Worm (Caenorhabditis elegans) whole organism, late embryonic: ENCODE results near the gene nasp-1.

Experiments used
- ceh-18 ChIP-seq: sonication (generic microtip); optimal IDR thresholded peaks from 2 replicates; lab custom pipeline; 2016; ENCODE audit warnings: missing genetic modification characterization, missing compliant biosample characterization
- dve-1 ChIP-seq: sonication (generic microtip); optimal IDR thresholded peaks from 2 replicates; lab custom pipeline; 2017; ENCODE audit warnings: antibody characterized with exemption, mild to moderate bottlenecking, missing genetic modification characterization, missing compliant biosample characterization
- elt-2 ChIP-seq: sonication (generic microtip); optimal IDR thresholded peaks from 2 replicates; lab custom pipeline; 2016; ENCODE audit warnings: missing genetic modification reagents, missing genetic modification characterization, missing compliant biosample characterization
- fkh-10 ChIP-seq: fragments of 150-350 bp; optimal IDR thresholded peaks from 2 replicates; lab custom pipeline; 2014; ENCODE audit warnings: missing biosample characterization, missing genetic modification reagents, missing genetic modification characterization
- gmeb-2 ChIP-seq: sonication (generic microtip); optimal IDR thresholded peaks from 2 replicates; lab custom pipeline; 2016; ENCODE audit warnings: missing genetic modification characterization, inconsistent platforms, missing compliant biosample characterization
- hlh-30 ChIP-seq: sonication (generic microtip); optimal IDR thresholded peaks from 2 replicates; lab custom pipeline; 2017; ENCODE audit warnings: antibody characterized with exemption, missing genetic modification characterization, missing compliant biosample characterization; ENCODE audit not compliant: insufficient read depth
- lin-11 ChIP-seq: fragments of 200-800 bp; sonication (Bioruptor generic); optimal IDR thresholded peaks from 2 replicates; lab custom pipeline; 2018; ENCODE audit warnings: mild to moderate bottlenecking, missing genetic modification characterization, missing compliant biosample characterization
- odd-2 ChIP-seq: sonication (generic microtip); optimal IDR thresholded peaks from 2 replicates; lab custom pipeline; 2017; ENCODE audit warnings: antibody characterized with exemption, mild to moderate bottlenecking, missing genetic modification characterization, missing compliant biosample characterization
- pha-4 ChIP-seq: fragments of 150-350 bp; optimal IDR thresholded peaks from 2 replicates; lab custom pipeline; 2018; ENCODE audit warnings: missing biosample characterization, missing genetic modification reagents, missing genetic modification characterization
- pros-1 ChIP-seq: fragments of 150-350 bp; optimal IDR thresholded peaks from 2 replicates; lab custom pipeline; 2014; ENCODE audit warnings: missing biosample characterization, missing genetic modification reagents, missing genetic modification characterization
- sdc-2 ChIP-seq: sonication (generic microtip); optimal IDR thresholded peaks from 2 replicates; lab custom pipeline; 2016; ENCODE audit warnings: missing genotype, missing genetic modification characterization, missing compliant biosample characterization
- tbx-2 ChIP-seq: sonication (generic microtip); optimal IDR thresholded peaks from 2 replicates; lab custom pipeline; 2016; ENCODE audit warnings: missing genetic modification characterization, missing compliant biosample characterization
- unc-3 ChIP-seq, 2 experiments: fragments of 200-800 bp in 1 of 2; sonication (Bioruptor generic) in 1 of 2; sonication (generic microtip) in 1 of 2; conservative IDR thresholded peaks in 1 of 2; optimal IDR thresholded peaks in 1 of 2; 2 replicates each; pipeline versions ENCODE4 v1.3.6 to Lab custom; 2016 to 2022; ENCODE audit warnings: missing compliant biosample characterization in 2 of 2, missing genetic modification characterization in 2 of 2, missing genetic modification reagents in 1 of 2
- ztf-16 ChIP-seq: sonication (generic microtip); optimal IDR thresholded peaks from 2 replicates; lab custom pipeline; 2017; ENCODE audit warnings: missing genetic modification characterization, missing compliant biosample characterization

- no peak for TF ChIP-seq unc-3 (GFP tag; conservative IDR thresholded peaks at IDR 0.05; lab: Robert Waterston, UW)
- TF ChIP-seq unc-3 (tag; optimal IDR thresholded peaks at IDR 0.05; lab: Kevin White, UChicago) = no peak
- TF ChIP-seq fkh-10 = no peak
- TF ChIP-seq hlh-30 (tag; lab: Kevin White, UChicago) = no peak
- no peak for TF ChIP-seq gmeb-2
- no peak for TF ChIP-seq pha-4 (tag; lab: Kevin White, UChicago)
- TF ChIP-seq sdc-2 (tag; lab: Kevin White, UChicago) = no peak
- TF ChIP-seq dve-1 (tag; lab: Kevin White, UChicago) = no peak
- TF ChIP-seq ceh-18 (tag; lab: Kevin White, UChicago) = no peak
- no peak for TF ChIP-seq tbx-2 (tag; lab: Kevin White, UChicago)
- TF ChIP-seq pros-1 = no peak
- TF ChIP-seq ztf-16 (tag; lab: Kevin White, UChicago) = no peak
- TF ChIP-seq lin-11 = no peak
- no peak for TF ChIP-seq elt-2 (tag; lab: Kevin White, UChicago)
- no peak for TF ChIP-seq odd-2
Observed at ce11 chrII:11129517-11129916, 23.1 kb downstream of the nasp-1 start, which contains the start of gene F40F8.12.
